Fruit fly (Drosophila melanogaster) whole organism, wandering third instar larva: ENCODE data around the gene ArgRS.

Source experiments
- Abd-B ChIP-seq: fragments of >200 bp; optimal IDR thresholded peaks from 2 replicates; lab custom pipeline; 2017; ENCODE audit warnings: missing biosample characterization, missing genetic modification characterization
- CG32264 ChIP-seq: fragments of 200-800 bp; sonication (Bioruptor generic); optimal IDR thresholded peaks from 2 replicates; lab custom pipeline; 2016; ENCODE audit warnings: missing biosample characterization, missing genetic modification characterization
- Dfd ChIP-seq: fragments of >200 bp; optimal IDR thresholded peaks from 2 replicates; lab custom pipeline; 2017; ENCODE audit warnings: missing biosample characterization, missing genetic modification characterization
- Dif ChIP-seq: fragments of 200-275, 200-300 bp; sonication (Bioruptor generic); optimal IDR thresholded peaks from 2 replicates; lab custom pipeline; 2018; ENCODE audit warnings: missing biosample characterization, missing genetic modification characterization; ENCODE audit not compliant: partially characterized antibody
- HLH106 ChIP-seq: fragments of 200-800 bp; optimal IDR thresholded peaks from 3 replicates; lab custom pipeline; 2019; ENCODE audit warnings: missing biosample characterization, mild to moderate bottlenecking, missing genetic modification characterization, moderate library complexity
- Sp1 ChIP-seq: fragments of 200-800 bp; sonication (Bioruptor generic); optimal IDR thresholded peaks from 3 replicates; lab custom pipeline; 2019; ENCODE audit warnings: missing biosample characterization, mild to moderate bottlenecking, missing genetic modification characterization, moderate library complexity
- Vsx2 ChIP-seq: fragments of 200-300, 225-300 bp; sonication (Bioruptor generic); optimal IDR thresholded peaks from 2 replicates; lab custom pipeline; 2018; ENCODE audit warnings: missing biosample characterization, missing genetic modification characterization; ENCODE audit not compliant: partially characterized antibody
- br ChIP-seq: fragments of 200-800 bp; sonication (Bioruptor generic); optimal IDR thresholded peaks from 2 replicates; lab custom pipeline; 2016; ENCODE audit warnings: missing biosample characterization, missing genetic modification characterization
- dsf ChIP-seq: sonication (Bioruptor generic); optimal IDR thresholded peaks from 2 replicates; lab custom pipeline; 2016; ENCODE audit warnings: missing biosample characterization, missing genetic modification characterization, borderline replicate concordance
- fru ChIP-seq: fragments of 200-800 bp; sonication (Bioruptor generic); optimal IDR thresholded peaks from 3 replicates; lab custom pipeline; 2016; ENCODE audit warnings: missing biosample characterization, mild to moderate bottlenecking, missing genetic modification characterization
- jim ChIP-seq: fragments of 175-275, 200-325 bp; sonication (Bioruptor generic); optimal IDR thresholded peaks from 2 replicates; lab custom pipeline; 2016; ENCODE audit warnings: missing biosample characterization, mild to moderate bottlenecking, missing genetic modification characterization
- lola ChIP-seq: fragments of >200 bp; optimal IDR thresholded peaks from 2 replicates; lab custom pipeline; 2017; ENCODE audit warnings: missing biosample characterization, missing genetic modification characterization
- rgr ChIP-seq: fragments of 200-800 bp; sonication (Bioruptor generic); optimal IDR thresholded peaks from 3 replicates; lab custom pipeline; 2016; ENCODE audit warnings: missing biosample characterization, mild to moderate bottlenecking, missing genetic modification characterization

DNA sequence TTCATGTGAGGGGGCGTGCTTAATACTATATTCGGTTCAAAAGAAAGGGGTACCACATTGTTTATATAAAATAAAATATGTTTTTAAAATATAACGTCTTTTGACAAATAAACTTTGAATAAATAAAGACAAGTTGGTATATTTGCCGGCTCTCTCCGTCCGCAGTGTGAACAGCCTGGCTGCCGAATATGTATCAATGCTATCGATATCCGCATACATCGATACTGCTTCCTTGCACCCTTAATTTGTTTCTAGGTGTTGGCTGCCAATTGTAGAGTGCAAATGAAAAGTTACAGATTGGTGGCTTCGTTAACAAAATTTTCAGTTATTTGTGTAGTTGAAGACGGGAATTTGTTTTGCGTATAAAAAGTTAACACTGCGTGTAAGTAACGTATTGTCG lies 15.9 kb upstream of the ArgRS start, which contains the start of gene Gbeta13F:
- TF ChIP-seq CG32264: no peak
- no peak for TF ChIP-seq br (GFP tag; lab: Kevin White, UChicago)
- no peak for TF ChIP-seq fru (GFP tag; lab: Kevin White, UChicago)
- TF ChIP-seq Sp1 (GFP tag; lab: Kevin White, UChicago): no peak
- TF ChIP-seq dsf: no peak
- TF ChIP-seq Abd-B (GFP tag; lab: Kevin White, UChicago): no peak
- TF ChIP-seq jim (GFP tag; lab: Kevin White, UChicago): no peak
- no peak for TF ChIP-seq Dfd (GFP tag; lab: Kevin White, UChicago)
- no peak for TF ChIP-seq lola (GFP tag; lab: Kevin White, UChicago)
- no peak for TF ChIP-seq Vsx2 (GFP tag; lab: Kevin White, UChicago)
- TF ChIP-seq HLH106: peak; percentile 19
- no peak for TF ChIP-seq rgr
- TF ChIP-seq Dif (GFP tag; lab: Kevin White, UChicago): no peak
